Worm (Caenorhabditis elegans) whole organism, mixed stage, embryonic: ENCODE measurements around the gene nstp-10.

ENCODE experiments used
- blmp-1 ChIP-seq: fragments of 150-350 bp; optimal IDR thresholded peaks from 2 replicates; lab custom pipeline; 2014; ENCODE audit warnings: missing biosample characterization, missing genetic modification characterization
- mab-5 ChIP-seq: fragments of 150-350 bp; optimal IDR thresholded peaks from 2 replicates; lab custom pipeline; 2014; ENCODE audit warnings: missing biosample characterization, missing genetic modification characterization
- nhr-12 ChIP-seq: fragments of 150-350 bp; optimal IDR thresholded peaks from 2 replicates; lab custom pipeline; 2014; ENCODE audit warnings: missing biosample characterization, missing genetic modification characterization
- nhr-237 ChIP-seq: fragments of 150-350 bp; optimal IDR thresholded peaks from 2 replicates; lab custom pipeline; 2014; ENCODE audit warnings: missing biosample characterization, missing genetic modification characterization
- pha-4 ChIP-seq: fragments of 150-350 bp; optimal IDR thresholded peaks from 2 replicates; lab custom pipeline; 2018; ENCODE audit warnings: missing biosample characterization, missing genetic modification reagents, missing genetic modification characterization
- tbx-8 ChIP-seq: fragments of 200-800 bp; sonication (Bioruptor generic); optimal IDR thresholded peaks from 2 replicates; lab custom pipeline; 2018; ENCODE audit warnings: mild to moderate bottlenecking, missing genetic modification characterization, moderate library complexity, missing compliant biosample characterization
- ztf-11 ChIP-seq: fragments of 150-350 bp; optimal IDR thresholded peaks from 2 replicates; lab custom pipeline; 2014; ENCODE audit warnings: missing biosample characterization, missing genetic modification characterization

DNA sequence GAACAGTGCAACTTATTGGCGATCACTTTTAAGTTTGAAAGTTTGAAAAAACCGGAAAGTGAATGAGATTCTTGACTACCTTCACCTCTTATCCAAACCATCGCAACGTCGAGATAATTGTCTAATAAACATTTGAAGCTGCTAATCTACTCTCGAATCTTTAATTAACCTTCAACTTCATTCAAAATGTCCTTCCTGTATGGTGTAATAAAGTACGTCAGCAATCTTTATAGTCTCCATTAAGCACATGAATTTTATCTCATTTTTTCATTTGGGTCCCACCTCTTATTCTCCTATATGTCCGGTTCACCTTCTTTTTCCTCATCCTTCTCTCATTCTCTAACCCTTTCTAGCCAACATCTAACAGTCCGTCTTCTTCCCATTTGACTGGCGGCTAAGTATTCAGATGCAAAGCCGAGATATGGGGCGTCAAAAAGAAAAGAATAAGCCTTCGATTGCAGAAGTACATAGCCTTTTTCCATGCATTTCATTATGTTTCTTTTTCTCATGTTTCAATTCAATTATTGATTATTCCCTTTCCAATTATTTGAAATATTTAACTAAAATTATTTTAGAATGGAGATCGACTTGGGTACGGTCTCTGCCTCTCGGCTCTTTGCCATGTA is 48.7 kb downstream of the nstp-10 start, which contains the start of gene swt-5:
- no peak for TF ChIP-seq tbx-8 (GFP tag; lab: Kevin White, UChicago)
- no peak for TF ChIP-seq nhr-12 (tag; lab: Kevin White, UChicago)
- no peak for TF ChIP-seq ztf-11 (tag; lab: Kevin White, UChicago)
- no peak for TF ChIP-seq blmp-1 (tag; lab: Kevin White, UChicago)
- TF ChIP-seq nhr-237 = no peak
- TF ChIP-seq pha-4 (tag; lab: Kevin White, UChicago) = no peak
- no peak for TF ChIP-seq mab-5 (tag; lab: Kevin White, UChicago)
